Worm (Caenorhabditis elegans): ENCODE results near the gene T28C12.6.

The T28C12.6 gene

DNA sequence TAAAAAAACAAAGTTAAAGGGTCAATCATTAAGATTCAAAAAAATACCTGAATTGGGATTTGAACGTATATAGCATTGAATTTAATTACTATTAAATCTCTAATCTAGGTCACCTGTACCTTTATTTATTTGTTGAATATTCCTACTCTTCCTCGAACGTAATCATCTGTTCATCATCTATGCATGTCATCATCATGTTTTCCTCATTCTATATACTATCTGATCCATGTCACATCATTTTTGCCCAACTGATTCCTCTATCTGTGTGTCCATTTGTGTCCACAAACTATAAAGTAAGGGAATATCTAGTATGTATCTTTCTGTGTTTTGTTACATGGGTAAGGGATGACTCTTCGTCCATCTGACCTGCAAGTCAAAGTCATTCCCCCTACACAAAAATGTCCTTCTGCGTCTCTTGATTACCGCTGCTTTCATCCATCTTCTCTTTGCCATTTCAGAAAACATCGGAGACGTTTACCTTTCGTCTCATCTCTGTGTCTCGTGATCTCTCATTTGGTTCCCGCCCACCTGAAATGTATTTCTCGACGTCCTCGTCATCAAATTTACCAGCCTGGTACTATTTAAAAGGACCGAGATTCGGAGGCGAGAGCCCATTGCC is 13.1 kb downstream of the T28C12.6 start:
- TF ChIP-seq cog-1 (tag; optimal IDR thresholded peaks at IDR 0.05) = no peak

DNA sequence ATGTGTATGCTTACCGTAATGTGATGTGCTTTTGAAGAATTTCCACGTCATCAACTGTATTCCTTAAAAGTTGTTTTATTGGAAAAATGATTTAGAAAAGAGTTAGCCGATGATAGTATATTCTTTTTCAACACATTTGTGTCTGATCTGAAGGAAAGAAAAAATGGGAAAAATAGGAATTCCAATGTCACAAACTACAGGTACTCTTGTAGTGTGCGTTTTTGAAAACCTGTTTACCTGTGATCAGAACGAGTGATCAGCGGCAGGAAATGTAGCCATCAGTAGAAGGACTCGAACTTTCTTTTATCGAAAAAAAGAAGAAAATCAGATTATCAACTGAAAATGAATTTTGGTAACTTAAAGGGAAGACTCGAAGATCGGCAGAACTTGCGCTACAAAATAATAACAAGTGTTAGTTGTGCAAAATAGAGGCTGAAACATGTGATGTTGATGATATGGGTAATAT is 14.2 kb downstream of the T28C12.6 start, which contains the start of gene T28C12.15:
Gene T28C12.15, minus strand, starts transcription at position 51 of the 466 bp plus-strand sequence.
- TF ChIP-seq ztf-29 (GFP tag; IDR thresholded peaks at IDR 0.05) (no peak), flt-1 (GFP tag; IDR thresholded peaks at IDR 0.05) (no peak), klf-2 (GFP tag; conservative IDR thresholded peaks at IDR 0.05) (no peak)

DNA sequence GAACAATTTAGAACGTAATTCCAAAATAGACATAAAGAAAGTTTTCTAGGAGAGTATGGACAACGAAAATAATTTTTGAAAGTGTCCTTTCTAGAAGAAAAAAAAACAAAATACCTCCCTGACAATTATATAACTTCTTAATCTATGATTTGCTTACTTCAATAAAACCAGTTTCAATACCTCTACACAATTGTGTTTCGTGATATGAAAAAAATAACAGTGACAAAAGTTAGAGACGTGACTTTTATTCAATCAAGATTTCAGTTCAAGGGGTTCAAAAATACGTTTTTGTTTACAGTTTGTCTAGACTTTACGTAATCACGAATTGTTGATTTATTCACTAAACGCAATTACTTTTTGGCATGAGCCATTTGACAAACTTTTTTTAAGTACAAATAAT is 14.6 kb downstream of the T28C12.6 start:
- TF ChIP-seq klf-2 (GFP tag; conservative IDR thresholded peaks at IDR 0.05) (no peak), cog-1 (tag; optimal IDR thresholded peaks at IDR 0.05) (no peak), flt-1 (GFP tag; IDR thresholded peaks at IDR 0.05) (no peak), ztf-29 (GFP tag; IDR thresholded peaks at IDR 0.05) (no peak), T22C8.4 (GFP tag; IDR thresholded peaks at IDR 0.05) (no peak), tab-1 (GFP tag; IDR thresholded peaks at IDR 0.05) (no peak), ref-1 (GFP tag; conservative IDR thresholded peaks at IDR 0.05) (no peak), med-1 (GFP tag; optimal IDR thresholded peaks at IDR 0.05; ENCODE audit: insufficient read depth) (no peak), ztf-23 (GFP tag; IDR thresholded peaks at IDR 0.05) (no peak)

DNA sequence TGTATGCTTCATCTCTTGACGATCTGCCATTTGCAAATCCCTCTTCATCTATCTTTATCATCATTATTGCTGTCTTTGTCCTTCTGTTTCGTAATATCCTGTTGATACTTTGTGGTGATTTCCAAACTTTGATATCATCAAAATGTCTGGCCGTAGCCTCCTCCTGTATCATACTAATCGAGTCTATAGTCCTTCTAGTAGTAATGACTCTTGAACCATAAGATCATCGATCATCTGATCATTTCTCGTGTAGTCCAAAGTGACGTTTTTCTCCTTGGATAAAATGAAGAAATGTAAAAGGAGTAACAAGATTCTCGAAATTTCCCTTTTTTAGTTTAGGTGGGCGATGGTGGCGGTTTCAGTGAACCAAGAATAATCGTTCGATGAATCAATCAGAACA is 16.6 kb downstream of the T28C12.6 start:
- TF ChIP-seq T22C8.4 (GFP tag; IDR thresholded peaks at IDR 0.05) (no peak), ztf-23 (GFP tag; IDR thresholded peaks at IDR 0.05) (no peak), klf-2 (GFP tag; conservative IDR thresholded peaks at IDR 0.05) (no peak), flt-1 (GFP tag; IDR thresholded peaks at IDR 0.05) (no peak), cog-1 (tag; optimal IDR thresholded peaks at IDR 0.05) (no peak), tab-1 (GFP tag; IDR thresholded peaks at IDR 0.05) (no peak), med-1 (GFP tag; optimal IDR thresholded peaks at IDR 0.05; ENCODE audit: insufficient read depth) (no peak), ref-1 (GFP tag; conservative IDR thresholded peaks at IDR 0.05) (no peak), ztf-29 (GFP tag; IDR thresholded peaks at IDR 0.05) (no peak)

DNA sequence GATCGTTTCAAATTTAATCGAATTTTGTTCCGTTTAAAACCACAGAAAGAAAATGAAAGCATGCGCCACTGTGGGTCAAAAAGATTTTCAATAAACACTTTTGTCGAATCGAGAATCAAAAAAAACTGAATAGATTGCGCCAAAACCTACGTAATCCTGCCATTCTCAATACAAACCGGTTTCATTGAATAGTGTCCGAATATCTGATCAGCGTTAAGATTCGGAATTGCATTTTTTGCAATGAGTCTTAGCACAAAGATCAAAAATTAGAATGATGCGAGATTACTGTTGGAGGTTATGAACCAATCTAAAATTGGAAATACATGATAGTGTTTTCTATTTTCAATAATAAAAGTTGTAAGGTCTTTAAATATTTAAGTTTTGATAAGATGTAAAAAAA is 18.0 kb downstream of the T28C12.6 start:
- TF ChIP-seq ref-1 (GFP tag; conservative IDR thresholded peaks at IDR 0.05) (no peak), ztf-29 (GFP tag; IDR thresholded peaks at IDR 0.05) (no peak), cog-1 (tag; optimal IDR thresholded peaks at IDR 0.05) (no peak), med-1 (GFP tag; optimal IDR thresholded peaks at IDR 0.05; ENCODE audit: insufficient read depth) (no peak), T22C8.4 (GFP tag; IDR thresholded peaks at IDR 0.05) (no peak), klf-2 (GFP tag; conservative IDR thresholded peaks at IDR 0.05) (no peak), flt-1 (GFP tag; IDR thresholded peaks at IDR 0.05) (no peak), ztf-23 (GFP tag; IDR thresholded peaks at IDR 0.05) (no peak)

DNA sequence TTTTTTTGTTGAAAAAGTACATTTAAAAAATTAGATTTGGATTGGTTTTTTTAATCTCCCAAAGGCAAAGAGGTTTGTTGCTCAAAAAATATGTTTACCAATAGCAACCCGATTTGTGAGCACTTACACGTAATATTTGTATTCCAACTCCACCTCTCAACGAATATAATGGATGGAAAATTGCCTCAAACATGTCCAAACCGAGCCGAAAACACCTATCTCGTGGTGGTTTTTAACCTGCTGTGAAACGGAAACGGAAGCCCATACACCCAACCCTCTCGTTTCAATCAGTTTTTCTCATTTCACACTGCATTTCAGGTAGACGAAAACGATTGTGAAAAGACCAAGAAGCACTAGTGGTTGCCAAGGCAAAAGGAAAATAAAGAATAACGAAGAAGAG is 19.3 kb downstream of the T28C12.6 start, which contains the start of gene cest-24:
Gene cest-24, plus strand, starts transcription at position 301 of the 400 bp plus-strand sequence.
- no peak for TF ChIP-seq tab-1 (GFP tag; IDR thresholded peaks at IDR 0.05)
- TF ChIP-seq flt-1 (GFP tag; IDR thresholded peaks at IDR 0.05) = no peak
- no peak for TF ChIP-seq T22C8.4 (GFP tag; IDR thresholded peaks at IDR 0.05)
- TF ChIP-seq ref-1 (GFP tag; conservative IDR thresholded peaks at IDR 0.05) = no peak
- TF ChIP-seq ztf-29 (GFP tag; IDR thresholded peaks at IDR 0.05) = no peak
- no peak for TF ChIP-seq cog-1 (tag; optimal IDR thresholded peaks at IDR 0.05)
- TF ChIP-seq med-1 (GFP tag; optimal IDR thresholded peaks at IDR 0.05; ENCODE audit: insufficient read depth) = no peak
- no peak for TF ChIP-seq ztf-23 (GFP tag; IDR thresholded peaks at IDR 0.05)
- no peak for TF ChIP-seq klf-2 (GFP tag; conservative IDR thresholded peaks at IDR 0.05)

DNA sequence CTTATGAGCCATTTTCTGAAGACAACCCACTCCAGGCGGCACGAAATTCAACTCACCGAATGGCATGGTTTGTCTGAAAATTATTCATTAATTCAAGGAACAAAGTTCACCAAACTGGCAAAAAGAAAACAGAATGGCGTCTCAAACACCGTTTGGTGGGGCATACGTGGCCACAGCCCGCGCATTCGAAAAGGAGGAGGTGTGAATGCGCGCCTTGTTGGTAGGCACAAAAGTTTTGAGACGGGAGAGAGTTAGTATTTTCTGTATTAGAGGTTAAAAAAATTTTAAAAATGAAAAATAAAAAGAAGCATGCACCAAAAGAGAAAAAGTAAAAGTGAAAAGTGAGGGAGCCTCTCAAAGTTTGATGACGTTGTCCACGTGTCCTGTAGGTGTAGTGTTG is 24.0 kb downstream of the T28C12.6 start:
- no peak for TF ChIP-seq ztf-29 (GFP tag; IDR thresholded peaks at IDR 0.05)
- TF ChIP-seq klf-2 (GFP tag; conservative IDR thresholded peaks at IDR 0.05) = no peak
- no peak for TF ChIP-seq flt-1 (GFP tag; IDR thresholded peaks at IDR 0.05)
- TF ChIP-seq T22C8.4 (GFP tag; IDR thresholded peaks at IDR 0.05) = no peak
- no peak for TF ChIP-seq ztf-23 (GFP tag; IDR thresholded peaks at IDR 0.05)
- TF ChIP-seq med-1 (GFP tag; optimal IDR thresholded peaks at IDR 0.05; ENCODE audit: insufficient read depth) = no peak
- TF ChIP-seq tab-1 (GFP tag; IDR thresholded peaks at IDR 0.05) = no peak
- TF ChIP-seq cog-1 (tag; optimal IDR thresholded peaks at IDR 0.05) = no peak
- TF ChIP-seq ref-1 (GFP tag; conservative IDR thresholded peaks at IDR 0.05) = no peak

DNA sequence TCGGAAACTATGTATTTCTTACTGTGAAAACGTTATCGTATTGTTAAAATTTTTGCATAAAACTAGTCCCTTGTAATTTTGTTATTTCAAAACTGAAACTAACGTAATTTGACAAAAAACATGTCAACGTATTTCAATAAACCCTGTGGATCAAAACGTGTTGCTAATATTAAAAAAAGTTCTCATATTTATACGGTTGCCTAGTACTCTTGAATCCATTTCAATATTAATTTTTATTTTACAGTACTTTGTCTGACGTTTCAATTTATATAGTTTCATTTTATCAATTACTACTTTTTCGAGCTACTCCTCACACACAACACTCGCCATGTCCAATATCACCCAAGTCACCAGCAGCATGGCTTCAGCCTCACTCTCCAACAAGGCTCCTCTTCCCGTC is 32.4 kb downstream of the T28C12.6 start, which contains the start of gene sago-1:
Gene sago-1, plus strand, starts transcription at position 301 of the 400 bp plus-strand sequence.
- TF ChIP-seq ztf-29 (GFP tag; IDR thresholded peaks at IDR 0.05) (no peak), T22C8.4 (GFP tag; IDR thresholded peaks at IDR 0.05) (no peak), flt-1 (GFP tag; IDR thresholded peaks at IDR 0.05) (no peak), klf-2 (GFP tag; conservative IDR thresholded peaks at IDR 0.05) (no peak), ref-1 (GFP tag; conservative IDR thresholded peaks at IDR 0.05) (no peak), med-1 (GFP tag; optimal IDR thresholded peaks at IDR 0.05; ENCODE audit: insufficient read depth) (no peak), cog-1 (tag; optimal IDR thresholded peaks at IDR 0.05) (no peak), tab-1 (GFP tag; IDR thresholded peaks at IDR 0.05) (no peak), ztf-23 (GFP tag; IDR thresholded peaks at IDR 0.05) (no peak)

DNA sequence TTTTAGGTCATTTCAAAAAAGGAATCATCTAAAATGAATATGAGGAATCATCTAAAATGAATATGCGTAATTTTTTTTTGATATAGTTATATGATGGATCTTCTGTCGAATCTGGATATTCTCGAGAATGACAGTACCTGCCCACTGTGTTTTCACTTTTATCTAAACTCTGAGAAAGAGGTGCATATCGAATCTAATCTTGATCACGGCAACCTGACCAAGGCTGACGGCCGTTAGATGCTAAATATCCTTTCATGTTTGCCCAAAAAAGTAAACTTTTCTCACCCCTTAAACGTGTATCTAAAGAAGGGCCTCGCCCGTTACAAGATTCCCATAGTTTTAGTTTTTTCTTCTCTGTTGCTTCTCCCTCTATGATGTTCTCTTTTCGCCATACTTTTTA is 33.5 kb downstream of the T28C12.6 start:
- TF ChIP-seq ref-1 (GFP tag; conservative IDR thresholded peaks at IDR 0.05) = no peak
- TF ChIP-seq med-1 (GFP tag; optimal IDR thresholded peaks at IDR 0.05; ENCODE audit: insufficient read depth) = no peak
- TF ChIP-seq ztf-23 (GFP tag; IDR thresholded peaks at IDR 0.05) = no peak
- TF ChIP-seq cog-1 (tag; optimal IDR thresholded peaks at IDR 0.05) = no peak
- TF ChIP-seq flt-1 (GFP tag; IDR thresholded peaks at IDR 0.05) = no peak
- TF ChIP-seq klf-2 (GFP tag; conservative IDR thresholded peaks at IDR 0.05) = no peak
- no peak for TF ChIP-seq T22C8.4 (GFP tag; IDR thresholded peaks at IDR 0.05)
- TF ChIP-seq tab-1 (GFP tag; IDR thresholded peaks at IDR 0.05) = no peak
- no peak for TF ChIP-seq ztf-29 (GFP tag; IDR thresholded peaks at IDR 0.05)

DNA sequence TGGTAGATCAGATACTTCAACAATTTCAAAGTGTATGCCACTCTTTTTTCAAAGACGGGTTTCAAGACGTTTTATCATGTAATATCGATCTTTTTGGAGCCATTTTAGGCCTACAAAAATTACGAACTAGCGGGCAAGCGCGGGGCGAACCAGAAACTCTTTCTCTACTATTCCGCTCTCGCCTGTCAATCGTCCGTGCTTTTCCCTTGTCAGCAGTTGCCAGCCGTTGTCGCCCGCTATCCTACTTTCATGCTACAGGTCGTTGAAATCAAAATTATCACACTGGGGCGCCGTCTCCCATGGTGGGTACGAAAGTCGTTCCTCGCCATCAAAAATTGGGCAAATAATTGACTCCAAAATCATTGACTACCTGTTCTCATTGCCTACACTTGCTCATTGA is 34.9 kb downstream of the T28C12.6 start:
- TF ChIP-seq ztf-23 (GFP tag; IDR thresholded peaks at IDR 0.05) (no peak), med-1 (GFP tag; optimal IDR thresholded peaks at IDR 0.05; ENCODE audit: insufficient read depth) (no peak), tab-1 (GFP tag; IDR thresholded peaks at IDR 0.05) (no peak), ztf-29 (GFP tag; IDR thresholded peaks at IDR 0.05) (no peak), cog-1 (tag; optimal IDR thresholded peaks at IDR 0.05) (no peak), flt-1 (GFP tag; IDR thresholded peaks at IDR 0.05) (no peak), T22C8.4 (GFP tag; IDR thresholded peaks at IDR 0.05) (no peak), ref-1 (GFP tag; conservative IDR thresholded peaks at IDR 0.05) (no peak), klf-2 (GFP tag; conservative IDR thresholded peaks at IDR 0.05) (no peak)

Data from whole organism, midembryonic.